Fruit fly (Drosophila melanogaster) Kc167 (cell line): Measurements from ENCODE around the gene CG7201.

Experiments used
- Myc ChIP-seq: fragments of >200 bp; optimal IDR thresholded peaks from 2 replicates; lab custom pipeline; 2017; ENCODE audit warnings: missing external identifiers
- Sin3A ChIP-seq: fragments of >200 bp; optimal IDR thresholded peaks from 2 replicates; lab custom pipeline; 2018; ENCODE audit warnings: missing external identifiers
- h ChIP-seq: fragments of >200 bp; optimal IDR thresholded peaks from 3 replicates; lab custom pipeline; 2018; ENCODE audit warnings: missing external identifiers
- insv ChIP-seq: fragments of >200 bp; optimal IDR thresholded peaks from 3 replicates; lab custom pipeline; 2018; ENCODE audit warnings: missing external identifiers
- psq ChIP-seq: fragments of >200 bp; optimal IDR thresholded peaks from 2 replicates; lab custom pipeline; 2017; ENCODE audit warnings: missing external identifiers
- ttk ChIP-seq: sonication (Bioruptor generic); optimal IDR thresholded peaks from 2 replicates; lab custom pipeline; 2017; ENCODE audit warnings: missing external identifiers

The CG7201 gene

DNA sequence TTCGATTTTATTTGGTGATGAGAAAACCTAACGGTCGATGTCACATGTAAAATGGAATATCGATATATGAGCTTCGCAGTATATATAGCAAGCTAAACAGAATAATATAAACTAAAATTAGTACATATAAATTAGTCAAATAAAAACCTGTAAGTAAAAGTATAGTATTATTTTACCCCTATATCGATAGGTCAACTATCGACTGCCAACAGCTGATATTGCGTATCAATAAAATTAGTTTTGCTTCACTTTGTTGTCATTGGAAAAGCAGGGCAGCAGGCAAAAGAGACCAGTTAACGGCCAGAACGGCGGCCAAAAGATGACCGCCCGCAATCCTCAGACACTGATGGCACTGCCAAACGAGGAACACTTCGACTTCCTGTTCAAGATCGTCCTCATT is 1.8 kb upstream of the CG7201 start, which contains the start of gene Rab19:
TSS of gene Rab19 (plus strand) at position 78 of the 400 bp plus-strand sequence.
- no peak for TF ChIP-seq ttk
- no peak for TF ChIP-seq Sin3A (lab: Kevin White, UChicago)
- no peak for TF ChIP-seq psq (lab: Kevin White, UChicago)
- TF ChIP-seq insv (lab: Kevin White, UChicago) = no peak
- TF ChIP-seq h (lab: Kevin White, UChicago) = no peak
- TF ChIP-seq Myc (lab: Kevin White, UChicago) = no peak

DNA sequence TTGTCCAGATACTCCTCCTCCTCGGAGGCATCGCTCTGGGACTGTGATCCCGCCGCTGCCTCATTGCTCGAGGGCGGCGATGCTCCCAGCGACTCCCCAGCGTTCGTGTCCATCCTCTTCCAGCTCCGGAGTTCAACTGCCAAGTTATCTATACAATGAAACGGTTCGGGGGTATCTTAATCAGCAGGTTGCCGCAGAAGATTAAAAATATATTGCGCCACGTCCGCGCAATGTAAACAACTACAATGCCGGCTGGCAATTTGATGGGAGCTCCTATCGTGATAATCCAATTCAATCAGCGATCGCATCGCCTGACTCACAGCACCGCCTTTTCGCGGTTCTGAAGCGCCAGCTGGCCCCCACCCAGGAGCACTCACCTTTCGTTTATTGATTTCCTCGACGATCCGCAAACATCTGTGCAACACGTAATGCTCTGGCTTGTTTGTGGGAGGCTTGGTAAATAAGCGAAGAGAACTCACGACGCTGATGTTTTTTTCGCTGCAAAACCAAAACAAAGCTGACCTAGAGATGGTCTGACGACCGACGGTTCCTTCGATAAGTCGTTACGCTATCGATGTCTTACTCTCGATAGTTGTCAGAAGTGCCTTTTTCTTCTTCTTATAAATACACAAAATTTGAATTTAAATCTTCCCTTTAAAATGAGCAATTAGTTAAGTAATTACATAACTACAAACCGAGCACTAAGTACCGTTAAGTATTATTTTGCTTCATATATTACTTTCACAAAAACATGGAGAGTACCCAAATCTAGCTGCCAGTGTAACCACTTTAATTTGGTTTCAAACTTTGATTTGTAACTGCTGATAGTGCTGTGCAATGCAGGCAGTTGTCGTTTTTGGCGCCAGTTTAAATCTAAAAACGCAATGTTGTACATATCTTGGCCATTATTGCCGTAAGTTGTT is 5.5 kb downstream of the CG7201 start, which contains the start of gene cert:
TSS of gene cert (minus strand) at position 535 of the 923 bp plus-strand sequence.
- no peak for TF ChIP-seq Myc (lab: Kevin White, UChicago)
- no peak for TF ChIP-seq h (lab: Kevin White, UChicago)
- no peak for TF ChIP-seq Sin3A (lab: Kevin White, UChicago)
- no peak for TF ChIP-seq psq (lab: Kevin White, UChicago)
- no peak for TF ChIP-seq insv (lab: Kevin White, UChicago)
- TF ChIP-seq ttk = no peak

DNA sequence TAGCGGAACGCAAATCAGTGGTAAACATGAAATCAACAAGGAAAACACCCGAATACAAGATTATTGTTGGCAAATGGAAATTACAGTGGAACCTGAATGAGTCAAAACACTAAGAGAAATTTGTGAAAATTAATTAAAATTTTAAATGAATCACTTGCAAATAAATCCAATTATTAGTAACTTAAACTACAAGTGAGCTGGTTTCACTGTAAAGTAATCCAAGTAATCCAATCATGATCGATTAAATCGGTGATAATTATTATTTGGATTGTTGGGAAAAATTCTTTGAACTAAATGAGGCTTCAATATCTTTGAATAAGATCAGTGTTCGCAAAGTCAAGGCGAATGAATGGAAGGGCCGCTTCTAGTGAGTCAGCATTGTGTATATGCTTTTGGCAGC is 6.7 kb downstream of the CG7201 start:
- no peak for TF ChIP-seq ttk
- TF ChIP-seq h (lab: Kevin White, UChicago) = no peak
- TF ChIP-seq Myc (lab: Kevin White, UChicago) = no peak
- TF ChIP-seq Sin3A (lab: Kevin White, UChicago) = no peak
- no peak for TF ChIP-seq insv (lab: Kevin White, UChicago)
- TF ChIP-seq psq (lab: Kevin White, UChicago) = no peak

DNA sequence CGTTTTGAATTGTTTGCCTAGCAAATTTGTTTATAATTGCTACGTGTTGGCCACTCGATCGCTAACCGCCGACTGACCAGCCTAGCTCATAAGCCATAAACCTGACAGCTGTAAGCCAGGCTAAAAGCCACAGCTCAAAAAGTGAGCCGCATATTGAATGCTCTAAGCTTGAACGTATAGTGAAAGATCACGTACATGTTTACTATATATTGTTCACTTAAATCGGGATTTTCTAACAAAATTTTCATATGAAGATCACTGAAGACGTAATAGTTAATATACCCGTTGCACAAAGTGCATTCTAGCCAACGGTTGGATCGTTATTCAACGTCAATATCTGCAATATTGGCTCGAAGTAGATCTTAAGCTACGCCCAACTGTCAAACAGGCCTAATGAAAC is 8.7 kb downstream of the CG7201 start:
- no peak for TF ChIP-seq ttk
- no peak for TF ChIP-seq insv (lab: Kevin White, UChicago)
- no peak for TF ChIP-seq psq (lab: Kevin White, UChicago)
- TF ChIP-seq Myc (lab: Kevin White, UChicago) = no peak
- TF ChIP-seq Sin3A (lab: Kevin White, UChicago) = no peak
- TF ChIP-seq h (lab: Kevin White, UChicago) = no peak

DNA sequence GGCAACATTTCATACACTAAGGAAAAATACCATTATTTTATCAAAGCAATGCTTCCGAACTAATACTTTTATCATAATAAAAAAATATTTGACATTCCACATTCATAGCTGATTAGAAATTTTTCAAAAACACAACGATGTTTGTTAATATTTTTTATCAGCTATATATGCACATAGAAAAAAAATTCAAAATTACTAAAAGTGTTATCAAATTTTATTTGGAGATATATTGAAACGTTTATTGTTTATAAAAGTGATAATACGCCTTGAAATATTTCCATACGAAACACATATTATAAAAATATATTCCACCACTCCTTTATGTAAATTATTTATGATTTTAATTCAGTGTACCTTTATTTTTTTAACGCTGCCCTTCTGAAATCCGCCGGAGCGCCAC is 9.4 kb downstream of the CG7201 start:
- TF ChIP-seq h (lab: Kevin White, UChicago) = no peak
- TF ChIP-seq insv (lab: Kevin White, UChicago) = no peak
- TF ChIP-seq Myc (lab: Kevin White, UChicago) = no peak
- TF ChIP-seq ttk = no peak
- TF ChIP-seq psq (lab: Kevin White, UChicago) = no peak
- no peak for TF ChIP-seq Sin3A (lab: Kevin White, UChicago)

DNA sequence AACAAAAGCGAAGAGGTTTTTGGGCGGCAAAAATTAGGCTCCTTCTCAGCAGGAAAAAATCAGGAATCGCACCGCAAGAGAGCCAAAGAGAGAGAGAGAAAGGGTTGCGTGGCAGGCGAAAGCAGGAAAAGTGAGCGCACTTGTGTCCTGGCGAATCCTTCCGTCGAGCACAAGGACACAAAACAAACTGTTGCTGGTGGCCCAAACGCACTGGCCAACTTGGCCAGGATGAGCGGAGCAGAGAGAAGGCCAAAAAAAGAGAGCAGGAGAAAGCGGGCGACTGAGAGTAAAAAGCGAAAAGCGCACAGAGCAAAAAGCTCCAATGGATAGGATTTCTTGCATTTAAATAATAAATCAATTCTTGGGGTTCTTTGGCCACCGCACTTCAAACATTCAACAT is 9.8 kb downstream of the CG7201 start:
- TF ChIP-seq psq (lab: Kevin White, UChicago) (no peak), ttk (no peak), Sin3A (lab: Kevin White, UChicago) (no peak), Myc (lab: Kevin White, UChicago) (no peak), insv (lab: Kevin White, UChicago) (no peak), h (lab: Kevin White, UChicago) (no peak)

DNA sequence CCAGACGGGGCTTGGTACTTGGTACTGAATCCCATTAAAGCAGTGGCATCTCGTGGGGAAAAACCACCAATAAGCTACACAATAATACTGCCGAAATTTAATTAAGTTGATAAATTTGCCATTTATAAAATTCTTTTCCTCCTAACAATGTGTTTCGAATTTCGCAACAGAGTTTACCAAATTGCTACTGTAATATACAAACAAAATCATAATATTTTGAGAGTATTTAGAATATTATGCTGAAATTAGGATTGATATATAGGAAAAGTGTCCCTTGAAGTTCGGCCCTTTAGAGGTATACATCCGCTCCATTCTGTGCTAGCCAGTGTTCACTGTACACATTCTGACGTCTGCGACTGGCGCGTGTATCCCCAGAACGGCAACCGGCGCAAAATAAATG is 10.5 kb downstream of the CG7201 start:
- TF ChIP-seq Myc (lab: Kevin White, UChicago) (no peak), h (lab: Kevin White, UChicago) (no peak), ttk (no peak), Sin3A (lab: Kevin White, UChicago) (no peak), insv (lab: Kevin White, UChicago) (no peak), psq (lab: Kevin White, UChicago) (no peak)

DNA sequence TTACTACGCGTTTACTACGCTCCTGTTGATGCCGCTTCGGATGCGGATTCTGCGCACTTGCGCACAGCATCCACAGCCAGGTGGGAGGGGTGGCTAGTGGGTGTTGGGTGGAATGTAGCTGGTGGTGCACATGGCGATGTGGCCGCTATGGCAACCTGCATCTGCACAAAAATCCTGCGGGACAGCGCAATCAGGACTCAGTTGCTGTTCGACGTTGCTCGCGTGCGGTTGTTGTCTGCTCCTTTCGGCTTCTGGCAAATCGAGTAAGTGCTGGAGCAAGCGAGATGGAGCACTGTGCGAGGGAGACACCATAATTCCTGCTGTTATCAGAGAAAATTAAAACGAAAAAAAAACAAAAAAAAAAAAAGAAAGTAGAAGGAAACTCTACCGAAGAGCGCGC is 54.2 kb downstream of the CG7201 start:
- TF ChIP-seq Myc (lab: Kevin White, UChicago) (no peak), Sin3A (lab: Kevin White, UChicago) (no peak), insv (lab: Kevin White, UChicago) (no peak), h (lab: Kevin White, UChicago) (no peak), psq (lab: Kevin White, UChicago) (no peak), ttk (no peak)

DNA sequence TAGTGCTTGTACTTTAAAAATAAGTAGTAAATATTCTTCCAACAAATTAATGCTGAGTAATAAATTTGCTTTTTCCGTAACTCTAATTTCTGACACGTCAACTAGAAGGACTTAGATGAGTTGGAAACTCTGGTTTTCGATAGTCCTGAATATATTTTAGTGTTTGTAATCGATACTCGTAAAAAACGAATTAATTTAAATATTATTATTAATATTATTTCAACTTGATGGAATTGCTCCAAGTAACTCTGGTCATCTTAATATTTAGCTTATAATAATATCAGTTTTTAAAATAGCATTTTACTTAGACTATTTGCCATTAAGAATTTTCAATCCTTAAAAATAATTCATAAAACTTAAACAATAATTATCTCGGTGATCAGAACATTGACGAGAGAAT is 54.6 kb downstream of the CG7201 start, which contains the start of gene CG7213:
TSS of gene CG7213 (minus strand) at position 101 of the 400 bp plus-strand sequence.
- TF ChIP-seq ttk (no peak), Sin3A (lab: Kevin White, UChicago) (no peak), Myc (lab: Kevin White, UChicago) (no peak), psq (lab: Kevin White, UChicago) (no peak), h (lab: Kevin White, UChicago) (no peak), insv (lab: Kevin White, UChicago) (no peak)
